Fruit fly (Drosophila melanogaster) Kc167 (cell line): ENCODE results near the gene CG7579.

ENCODE experiments used
- Myc ChIP-seq: fragments of >200 bp; optimal IDR thresholded peaks from 2 replicates; lab custom pipeline; 2017; ENCODE audit warnings: missing external identifiers
- h ChIP-seq: fragments of >200 bp; optimal IDR thresholded peaks from 3 replicates; lab custom pipeline; 2018; ENCODE audit warnings: missing external identifiers
- insv ChIP-seq: fragments of >200 bp; optimal IDR thresholded peaks from 3 replicates; lab custom pipeline; 2018; ENCODE audit warnings: missing external identifiers
- psq ChIP-seq: fragments of >200 bp; optimal IDR thresholded peaks from 2 replicates; lab custom pipeline; 2017; ENCODE audit warnings: missing external identifiers
- ttk ChIP-seq: sonication (Bioruptor generic); optimal IDR thresholded peaks from 2 replicates; lab custom pipeline; 2017; ENCODE audit warnings: missing external identifiers

DNA sequence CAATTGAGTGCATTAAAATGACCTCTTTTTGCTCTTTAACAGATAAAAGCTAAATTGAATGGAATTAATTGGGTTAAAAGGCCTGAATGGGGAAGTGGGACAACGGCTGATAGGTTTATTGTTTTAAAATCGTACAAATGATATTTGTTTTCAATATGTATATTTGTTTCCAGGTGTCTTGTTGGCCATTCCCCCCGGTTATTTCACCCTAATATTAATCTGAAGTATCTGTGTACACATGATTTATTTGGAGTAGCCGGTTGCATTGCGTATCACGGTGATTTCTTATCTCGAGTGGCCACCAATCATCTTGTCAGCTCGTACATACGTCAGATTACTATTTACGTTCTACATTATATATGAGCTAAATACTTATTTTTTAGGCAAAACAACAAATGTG, 46.9 kb downstream of the CG7579 start:
- no peak for TF ChIP-seq Myc (lab: Kevin White, UChicago)
- no peak for TF ChIP-seq h
- no peak for TF ChIP-seq ttk
- no peak for TF ChIP-seq insv
- TF ChIP-seq psq: no peak
